Fruit fly (Drosophila melanogaster) whole organism, embryonic: ENCODE data around the gene Nost.

Experiments
- CG14441 ChIP-seq: fragments of 200-800 bp; sonication (Bioruptor generic); IDR thresholded peaks from 2 replicates; pipeline ENCODE4 v1.3.6; 2022; ENCODE audit warnings: missing biosample characterization, missing genetic modification characterization
- CG30403 ChIP-seq: fragments of 200-800 bp; sonication (Bioruptor generic); optimal IDR thresholded peaks from 3 replicates; lab custom pipeline; 2016; ENCODE audit warnings: missing biosample characterization, missing genetic modification characterization
- CG9817 ChIP-seq: fragments of 200-800 bp; sonication (Bioruptor generic); optimal IDR thresholded peaks from 2 replicates; lab custom pipeline; 2018; ENCODE audit warnings: missing biosample characterization, mild to moderate bottlenecking, missing genetic modification characterization, moderate library complexity
- E2f1 ChIP-seq: fragments of 200-800 bp; sonication (Bioruptor generic); IDR thresholded peaks from 2 replicates; pipeline ENCODE4 v1.3.6; 2022; ENCODE audit warnings: missing biosample characterization, missing genetic modification characterization
- slbo ChIP-seq: fragments of 200-800 bp; sonication (Bioruptor generic); IDR thresholded peaks from 2 replicates; pipeline ENCODE4 v1.3.6; 2022; ENCODE audit warnings: missing biosample characterization, missing genetic modification characterization
- tna ChIP-seq: fragments of 200-800 bp; sonication (Bioruptor generic); IDR thresholded peaks from 2 replicates; pipeline ENCODE4 v1.3.6; 2022; ENCODE audit warnings: missing biosample characterization, missing genetic modification characterization; ENCODE audit not compliant: partially characterized antibody

DNA sequence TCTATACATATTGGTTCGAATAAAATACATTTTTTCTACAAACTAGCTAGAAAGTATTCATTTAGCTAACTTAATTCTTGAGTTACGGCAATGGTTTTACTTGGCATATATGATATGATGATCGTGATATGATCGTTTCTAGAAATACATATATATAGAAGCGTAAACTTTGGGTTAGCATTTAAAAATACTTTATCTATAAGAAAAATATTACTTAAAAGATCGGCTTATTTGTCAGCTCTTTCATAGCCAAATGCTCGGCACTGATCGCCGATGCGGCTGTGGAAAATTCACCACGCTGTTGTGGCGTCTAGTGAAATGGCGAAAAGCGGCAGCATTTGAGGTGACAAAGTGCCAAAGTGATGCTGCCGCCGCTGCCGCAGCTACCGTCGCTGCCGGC lies 22.8 kb upstream of the Nost start:
- TF ChIP-seq CG14441 (no peak), tna (GFP tag; lab: Robert Waterston, UW) (no peak), slbo (GFP tag; lab: Robert Waterston, UW) (no peak), CG9817 (tag; lab: Kevin White, UChicago) (no peak), CG30403 (no peak), E2f1 (GFP tag; lab: Robert Waterston, UW) (no peak)
